Worm (Caenorhabditis elegans): ENCODE results near the gene seip-1.
"Not testable (repeated sequence)": the region's sequence is repeated elsewhere in the genome, so short reads cannot be mapped to it uniquely, and the experiment has no call there.

ce11 chrV:6069968-6070367 is 16.9 kb upstream of the seip-1 start, which contains the start of gene fbxa-214:
- TF ChIP-seq tbx-11 (GFP tag; IDR thresholded peaks at IDR 0.05); ama-1 (optimal IDR thresholded peaks at IDR 0.05); scrt-1 (GFP tag; IDR thresholded peaks at IDR 0.05); hmg-4 (GFP tag; optimal IDR thresholded peaks at IDR 0.05); F13C5.2 (tag; optimal IDR thresholded peaks at IDR 0.05); ceh-13 (GFP tag; optimal IDR thresholded peaks at IDR 0.05); flt-1 (GFP tag; IDR thresholded peaks at IDR 0.05); tbx-37 (GFP tag; conservative IDR thresholded peaks at IDR 0.05); hnd-1 (tag; optimal IDR thresholded peaks at IDR 0.05); ets-7 (tag; optimal IDR thresholded peaks at IDR 0.05); hmbx-1 (tag; optimal IDR thresholded peaks at IDR 0.05); B0310.2 (tag; optimal IDR thresholded peaks at IDR 0.05): not testable (repeated sequence)

Data from whole organism, early embryonic.